Fruit fly (Drosophila melanogaster) whole organism: ENCODE results near the gene Mgat4b.

Source experiments
- EcR ChIP-seq, 2 experiments: fragments of >200 bp; optimal IDR thresholded peaks; 2 replicates each; lab custom pipeline; 2017; ENCODE audit warnings: missing biosample characterization in 2 of 2, missing genetic modification characterization in 2 of 2, missing genetic modification reagents in 2 of 2
- pan ChIP-seq: fragments of >200 bp; optimal IDR thresholded peaks from 2 replicates; lab custom pipeline; 2017
- usp ChIP-seq: fragments of >200 bp; optimal IDR thresholded peaks from 2 replicates; lab custom pipeline; 2017; ENCODE audit warnings: missing biosample characterization, missing genetic modification characterization, mixed read lengths

DNA sequence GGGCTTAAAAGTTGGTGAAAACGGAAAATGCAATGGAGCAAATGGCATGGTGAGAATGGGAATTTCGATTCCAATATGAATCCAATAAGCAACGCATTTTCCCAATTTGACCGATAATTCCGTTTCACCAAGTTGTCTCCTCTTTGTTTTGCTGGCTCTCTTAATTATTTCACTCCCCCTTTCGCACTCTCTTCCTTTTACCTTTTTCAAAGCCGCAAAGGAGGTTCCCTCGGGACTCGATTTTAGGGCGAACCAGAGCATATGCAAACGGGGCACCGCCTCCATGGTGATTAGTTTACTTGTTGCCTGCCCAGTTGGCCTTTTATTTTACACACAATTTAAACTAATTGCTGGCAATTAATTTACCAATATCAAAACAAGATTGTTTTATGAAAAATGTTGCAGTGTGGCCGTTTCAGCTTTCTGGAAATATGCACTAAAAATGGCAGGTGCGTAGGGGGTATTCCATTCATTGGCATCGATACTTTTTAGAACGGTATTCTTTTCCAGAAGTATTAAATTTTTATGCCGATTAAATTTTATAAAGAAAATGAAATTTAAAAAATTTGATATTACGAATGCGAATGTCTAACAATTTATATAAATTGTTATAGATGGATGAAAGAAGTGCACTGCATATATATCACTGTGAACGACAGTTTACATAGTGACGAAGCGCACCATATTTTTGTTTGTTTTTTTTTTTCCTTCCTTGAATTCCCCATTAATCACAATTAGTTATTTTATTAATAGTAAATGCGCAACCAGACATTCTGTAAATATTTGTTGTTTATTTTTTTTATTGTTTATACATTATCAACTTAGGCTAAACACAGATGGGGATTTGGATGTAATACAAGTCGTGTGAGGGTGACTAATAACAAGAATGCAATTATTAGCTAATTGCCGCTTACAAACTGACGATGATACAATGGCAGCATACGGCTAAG, 6.9 kb upstream of the Mgat4b start, which contains the start of gene mop:
- no peak for TF ChIP-seq usp
- no peak for TF ChIP-seq pan (lab: Kevin White, UChicago)
- no peak for TF ChIP-seq EcR (GFP tag; optimal IDR thresholded peaks at IDR 0.05; lab: Kevin White, UChicago)
